Fruit fly (Drosophila melanogaster): ENCODE data around the gene CG7208.

Gene CG7208

dm6 chr3R:18164052-18164722, 21.3 kb downstream of the CG7208 start, which contains the start of the genes CG7218 and Cbp20 (continued):
- TF ChIP-seq jing (GFP tag; optimal IDR thresholded peaks at IDR 0.05), result no peak
- TF ChIP-seq Jarid2 (GFP tag; optimal IDR thresholded peaks at IDR 0.05), result peak; percentile 31
- TF ChIP-seq Lpt (GFP tag; optimal IDR thresholded peaks at IDR 0.05), result no peak
- peak; percentile 68 for TF ChIP-seq Bteb2 (GFP tag; optimal IDR thresholded peaks at IDR 0.05)
- TF ChIP-seq HLH4C (GFP tag; IDR thresholded peaks at IDR 0.05; ENCODE audit: partially characterized antibody), result peak; percentile 82
- no peak for TF ChIP-seq zf30C (GFP tag; optimal IDR thresholded peaks at IDR 0.05)
- peak; percentile 56 for TF ChIP-seq CG10147 (GFP tag; optimal IDR thresholded peaks at IDR 0.05)
- 0 out of 3 replicates have a peak, but pooled peaks have one; percentile 8 for TF ChIP-seq CG11695 (GFP tag; IDR thresholded peaks at IDR 0.05)
- peak; percentile 73 for TF ChIP-seq CG13775 (GFP tag; optimal IDR thresholded peaks at IDR 0.05)
- peak; percentile 26 for TF ChIP-seq Bdp1 (GFP tag; optimal IDR thresholded peaks at IDR 0.05)
- TF ChIP-seq CG5953 (GFP tag; IDR thresholded peaks at IDR 0.05), result 0 out of 2 replicates have a peak, but pooled peaks have one; percentile 23
- TF ChIP-seq Mad (GFP tag; optimal IDR thresholded peaks at IDR 0.05), result peak; percentile 14
- peak; percentile 19 for TF ChIP-seq kni (GFP tag; optimal IDR thresholded peaks at IDR 0.05)
- no peak for TF ChIP-seq oc (tag; optimal IDR thresholded peaks at IDR 0.05)
- peak; percentile 97 for TF ChIP-seq CG3995 (GFP tag; optimal IDR thresholded peaks at IDR 0.05)
- peak; percentile 51 for TF ChIP-seq Atf3 (GFP tag; optimal IDR thresholded peaks at IDR 0.05)
- peak; percentile 73 for TF ChIP-seq CG2889 (GFP tag; IDR thresholded peaks at IDR 0.05)
- TF ChIP-seq lola (GFP tag; optimal IDR thresholded peaks at IDR 0.05), result peak in 1 of 3 experiments; percentile 60
- no peak for TF ChIP-seq pros (GFP tag; optimal IDR thresholded peaks at IDR 0.05)
- TF ChIP-seq CG31224 (GFP tag; IDR thresholded peaks at IDR 0.05), result peak; percentile 65
- peak; percentile 47 for TF ChIP-seq CG18764 (GFP tag; optimal IDR thresholded peaks at IDR 0.05)
- peak; percentile 57; the same call in 1 of the 2 replicates for TF ChIP-seq CG32772 (GFP tag; IDR thresholded peaks at IDR 0.05)
- TF ChIP-seq Vsx1 (GFP tag; optimal IDR thresholded peaks at IDR 0.05), result no peak
- peak; percentile 76 for TF ChIP-seq Xrp1 (GFP tag; IDR thresholded peaks at IDR 0.05)
- TF ChIP-seq sqz (GFP tag; optimal IDR thresholded peaks at IDR 0.05), result no peak
- TF ChIP-seq hbn (GFP tag; IDR thresholded peaks at IDR 0.05; ENCODE audit: partially characterized antibody), result peak; percentile 76
- TF ChIP-seq CG33557 (GFP tag; optimal IDR thresholded peaks at IDR 0.05), result peak; percentile 65
- no peak for TF ChIP-seq repo (GFP tag; optimal IDR thresholded peaks at IDR 0.05)
- no peak for TF ChIP-seq nom (GFP tag; optimal IDR thresholded peaks at IDR 0.05)
- peak; percentile 86 for TF ChIP-seq H2.0 (GFP tag; IDR thresholded peaks at IDR 0.05)
- peak; percentile 89 for TF ChIP-seq sna (GFP tag; IDR thresholded peaks at IDR 0.05; ENCODE audit: partially characterized antibody)
- TF ChIP-seq Opbp (GFP tag; IDR thresholded peaks at IDR 0.05; ENCODE audit: partially characterized antibody), result peak; percentile 70; the same call in 2 of the 3 replicates
- peak in 1 of 2 experiments; percentile 47 for TF ChIP-seq tll (GFP tag; optimal IDR thresholded peaks at IDR 0.05)
- TF ChIP-seq CG5245 (GFP tag; optimal IDR thresholded peaks at IDR 0.05), result peak; percentile 55
- no peak for TF ChIP-seq mld (GFP tag; IDR thresholded peaks at IDR 0.05; ENCODE audit: partially characterized antibody)
- peak; percentile 47; the same call in 1 of the 2 replicates for TF ChIP-seq onecut (GFP tag; IDR thresholded peaks at IDR 0.05)
- TF ChIP-seq wdn (GFP tag; IDR thresholded peaks at IDR 0.05), result peak; percentile 64; the same call in 1 of the 2 replicates
- peak; percentile 30 for TF ChIP-seq Fer1 (GFP tag; optimal IDR thresholded peaks at IDR 0.05)
- peak; percentile 83 for TF ChIP-seq CG30403 (GFP tag; optimal IDR thresholded peaks at IDR 0.05)
- TF ChIP-seq lab (GFP tag; optimal IDR thresholded peaks at IDR 0.05), result peak; percentile 82
- peak; percentile 59 for TF ChIP-seq CG9727 (GFP tag; optimal IDR thresholded peaks at IDR 0.05)
- peak; percentile 61 for TF ChIP-seq D19B (GFP tag; optimal IDR thresholded peaks at IDR 0.05)
- no peak for TF ChIP-seq salm (tag; optimal IDR thresholded peaks at IDR 0.05)
- TF ChIP-seq CG7372 (GFP tag; IDR thresholded peaks at IDR 0.05), result peak; percentile 45; the same call in 1 of the 2 replicates
- TF ChIP-seq dimm (GFP tag; IDR thresholded peaks at IDR 0.05), result peak; percentile 55; the same call in 1 of the 2 replicates
- peak; percentile 78 for TF ChIP-seq ci (GFP tag; IDR thresholded peaks at IDR 0.05)
- TF ChIP-seq hkb (optimal IDR thresholded peaks at IDR 0.05), result no peak
- peak; percentile 59 for TF ChIP-seq hkb (GFP tag; IDR thresholded peaks at IDR 0.05)
